Worm (Caenorhabditis elegans): ENCODE data around the gene frpr-14.

DNA sequence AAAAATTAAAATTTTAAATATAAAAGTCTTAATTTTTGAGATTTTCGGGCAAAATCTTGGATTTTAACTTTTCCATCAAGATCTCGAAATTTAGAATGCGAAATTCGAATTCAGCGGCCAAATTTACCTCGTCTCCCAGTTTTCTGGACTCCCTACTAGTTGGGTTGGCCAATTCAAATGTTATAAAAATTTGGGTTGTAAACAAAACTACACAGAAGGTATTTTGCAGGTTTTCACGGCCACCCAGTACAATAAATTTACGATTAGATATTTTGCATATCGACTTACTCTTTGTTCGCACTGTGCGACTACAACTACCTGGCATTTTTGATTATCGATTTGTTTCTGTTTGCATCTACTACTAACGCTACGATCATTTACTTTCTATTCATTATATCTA, 34.1 kb downstream of the frpr-14 start, which contains the start of gene T02H6.5:
- TF ChIP-seq nhr-120 (GFP tag; IDR thresholded peaks at IDR 0.05) (no peak), rec-8 (tag; optimal IDR thresholded peaks at IDR 0.05) (no peak), attf-6 (GFP tag; IDR thresholded peaks at IDR 0.05) (no peak), tlf-1 (GFP tag; optimal IDR thresholded peaks at IDR 0.05) (no peak), ztf-18 (tag; optimal IDR thresholded peaks at IDR 0.05) (no peak)
